Worm (Caenorhabditis elegans): ENCODE data around the gene C23H5.12.

The C23H5.12 gene

DNA sequence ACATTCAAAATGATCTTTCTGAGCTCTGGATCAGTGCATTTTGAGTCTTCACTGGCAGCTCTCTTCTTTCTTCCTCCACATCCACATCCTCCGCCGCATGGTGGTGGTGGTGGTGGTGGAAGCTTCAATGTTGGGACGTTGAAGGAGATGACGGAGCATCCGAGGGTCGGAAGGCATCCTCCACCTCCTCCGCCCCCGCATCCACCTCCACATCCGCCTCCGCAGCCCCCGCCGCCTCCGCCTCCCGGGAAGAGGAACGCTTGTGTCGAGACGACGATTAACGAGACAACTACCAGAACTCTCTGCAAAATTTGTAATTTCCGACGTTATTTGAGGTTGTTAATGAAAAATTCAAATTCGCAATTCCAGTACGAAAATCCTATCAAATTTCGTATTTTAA lies 5.9 kb upstream of the C23H5.12 start:
- TF ChIP-seq sox-4 (tag; optimal IDR thresholded peaks at IDR 0.05) (no peak), ets-5 (GFP tag; IDR thresholded peaks at IDR 0.05) (no peak), C04F5.9 (tag; optimal IDR thresholded peaks at IDR 0.05) (no peak), mef-2 (tag; optimal IDR thresholded peaks at IDR 0.05) (no peak), pag-3 (tag; optimal IDR thresholded peaks at IDR 0.05; ENCODE audit: borderline replicate concordance, insufficient read depth) (no peak), ceh-8 (GFP tag; optimal IDR thresholded peaks at IDR 0.05) (peak; percentile 42), efl-1 (optimal IDR thresholded peaks at IDR 0.05) (no peak), efl-1 (GFP tag; optimal IDR thresholded peaks at IDR 0.05 in 1 of 2) (peak in 1 of 2 experiments; percentile 35), unc-86 (tag; optimal IDR thresholded peaks at IDR 0.05) (no peak), ama-1 (optimal IDR thresholded peaks at IDR 0.05) (no peak), mab-9 (GFP tag; IDR thresholded peaks at IDR 0.05) (no peak), jun-1 (tag; optimal IDR thresholded peaks at IDR 0.05) (no peak)

DNA sequence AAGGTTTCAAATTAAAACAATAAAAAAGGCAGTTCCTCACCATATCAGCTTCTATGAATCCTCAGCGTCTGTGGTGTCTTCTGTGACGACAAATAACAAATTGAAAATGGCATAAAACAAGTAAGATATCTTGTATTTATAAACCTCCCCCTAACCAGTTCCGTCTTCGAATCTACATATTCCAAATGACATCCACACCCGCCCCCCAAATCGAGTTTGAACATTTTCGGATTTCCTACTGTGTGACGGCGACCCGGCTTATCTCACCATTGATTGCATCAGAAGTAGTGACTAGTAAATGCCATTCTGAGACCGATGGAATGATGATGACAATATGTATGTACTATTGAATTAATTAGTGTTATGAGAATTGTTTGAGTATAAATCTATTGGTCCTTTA lies 4.5 kb upstream of the C23H5.12 start, which contains the start of gene grl-20:
Gene grl-20 (minus strand): TSS at position 101 of the 400 bp plus-strand sequence.
- TF ChIP-seq ets-5 (GFP tag; IDR thresholded peaks at IDR 0.05) (no peak), grh-1 (GFP tag; IDR thresholded peaks at IDR 0.05) (no peak), nhr-20 (tag; optimal IDR thresholded peaks at IDR 0.05) (no peak), ceh-8 (GFP tag; optimal IDR thresholded peaks at IDR 0.05) (no peak), lsy-2 (tag; optimal IDR thresholded peaks at IDR 0.05) (no peak), ama-1 (optimal IDR thresholded peaks at IDR 0.05) (no peak), alr-1 (tag; optimal IDR thresholded peaks at IDR 0.05; ENCODE audit: borderline replicate concordance) (no peak), unc-62 (GFP tag; optimal IDR thresholded peaks at IDR 0.05) (no peak), mep-1 (tag; optimal IDR thresholded peaks at IDR 0.05) (no peak), lin-39 (tag; optimal IDR thresholded peaks at IDR 0.05) (no peak), sptf-1 (tag; optimal IDR thresholded peaks at IDR 0.05) (no peak), elt-2 (tag; optimal IDR thresholded peaks at IDR 0.05) (no peak), nhr-47 (tag; optimal IDR thresholded peaks at IDR 0.05) (no peak), xbp-1 (tag; optimal IDR thresholded peaks at IDR 0.05) (no peak), mab-9 (GFP tag; IDR thresholded peaks at IDR 0.05) (no peak), zag-1 (tag; optimal IDR thresholded peaks at IDR 0.05) (no peak), pax-3 (tag; optimal IDR thresholded peaks at IDR 0.05) (no peak), hpl-2 (GFP tag; optimal IDR thresholded peaks at IDR 0.05) (no peak)

DNA sequence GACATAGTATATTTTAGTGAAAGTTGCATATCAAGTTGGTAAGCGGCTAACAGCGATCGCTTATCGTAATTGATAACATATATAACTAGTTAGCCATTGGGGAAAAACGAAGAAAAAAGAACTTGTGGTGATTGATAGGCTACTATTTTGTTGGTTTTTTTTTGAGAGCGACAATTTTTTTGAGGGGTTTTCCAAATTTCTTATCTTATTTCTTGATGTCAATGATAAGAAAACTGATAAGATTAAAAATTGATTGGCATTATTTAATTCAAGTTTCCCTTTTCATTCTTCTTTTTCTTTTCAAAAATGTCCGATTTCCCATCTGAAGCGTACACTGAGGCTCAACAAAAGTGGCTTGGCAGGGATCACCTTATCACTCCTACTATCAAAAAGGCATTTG lies 2.6 kb upstream of the C23H5.12 start, which contains the start of gene prmt-6:
Gene prmt-6 (plus strand): TSS at position 252 of the 400 bp plus-strand sequence.
- TF ChIP-seq blmp-1 (tag; optimal IDR thresholded peaks at IDR 0.05) = peak; percentile 28
- TF ChIP-seq elt-2 (tag; optimal IDR thresholded peaks at IDR 0.05) = peak; percentile 72
- TF ChIP-seq nhr-12 (tag; optimal IDR thresholded peaks at IDR 0.05) = no peak
- TF ChIP-seq elt-3 (tag; optimal IDR thresholded peaks at IDR 0.05) = peak in 3 of 6 experiments; percentile 14 to 84 (median 36)

DNA sequence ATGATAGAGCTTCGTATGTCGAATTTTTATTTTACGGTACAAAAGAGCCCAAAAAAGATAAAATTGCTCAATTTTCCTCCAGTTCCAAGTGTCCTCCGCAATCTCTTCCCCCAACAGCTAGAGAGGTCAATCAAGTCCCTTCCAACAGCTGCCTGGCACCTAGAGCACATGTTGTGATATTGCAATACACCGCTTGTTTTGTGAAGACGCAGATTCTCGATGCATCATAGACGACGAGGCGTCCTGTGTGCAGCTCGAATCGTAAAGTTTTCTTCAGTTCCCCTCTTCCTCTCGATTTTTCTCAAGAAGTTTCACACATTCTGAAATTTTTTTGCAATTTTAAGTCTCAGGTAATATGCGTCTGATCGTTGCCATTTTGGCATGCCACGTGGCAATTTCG lies 3.3 kb downstream of the C23H5.12 start, which contains the start of gene test-1:
Gene test-1 (plus strand): TSS at position 345 of the 400 bp plus-strand sequence.
- no peak for TF ChIP-seq sup-37 (GFP tag; optimal IDR thresholded peaks at IDR 0.05)
- TF ChIP-seq nhr-85 (tag) = peak; percentile 9
- TF ChIP-seq rnt-1 (tag; optimal IDR thresholded peaks at IDR 0.05) = peak; percentile 19

DNA sequence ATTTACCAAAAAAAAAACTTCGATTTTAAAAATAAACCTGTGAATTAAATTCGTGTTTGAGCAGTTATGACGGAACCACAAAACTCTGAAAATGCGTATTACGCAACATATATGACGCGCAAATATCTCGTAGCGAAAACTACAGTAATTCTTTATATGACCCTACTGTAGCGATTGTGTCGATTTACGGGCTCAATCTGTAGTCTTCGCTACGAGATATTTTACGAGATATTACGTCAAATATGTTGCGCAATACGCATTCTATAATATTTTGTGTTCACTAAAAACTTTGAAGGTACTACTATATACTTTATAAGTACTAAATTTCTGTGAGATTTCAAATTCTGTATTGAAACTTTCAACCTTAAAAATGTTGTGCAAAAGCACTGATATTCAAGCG lies 4.2 kb downstream of the C23H5.12 start:
- TF ChIP-seq blmp-1 (tag; optimal IDR thresholded peaks at IDR 0.05) (no peak), mab-9 (GFP tag; IDR thresholded peaks at IDR 0.05) (no peak), nhr-28 (tag; optimal IDR thresholded peaks at IDR 0.05) (no peak), ceh-63 (GFP tag; optimal IDR thresholded peaks at IDR 0.05) (no peak), nhr-237 (tag; optimal IDR thresholded peaks at IDR 0.05) (no peak), unc-130 (tag; optimal IDR thresholded peaks at IDR 0.05) (no peak), unc-30 (tag; optimal IDR thresholded peaks at IDR 0.05) (no peak), grh-1 (GFP tag; IDR thresholded peaks at IDR 0.05) (no peak), mdl-1 (tag; optimal IDR thresholded peaks at IDR 0.05) (no peak), ces-1 (GFP tag; optimal IDR thresholded peaks at IDR 0.05) (no peak), fkh-4 (tag; optimal IDR thresholded peaks at IDR 0.05; ENCODE audit: borderline replicate concordance) (no peak), jun-1 (tag; optimal IDR thresholded peaks at IDR 0.05) (no peak), lin-15B (tag; optimal IDR thresholded peaks at IDR 0.05) (no peak), lin-14 (GFP tag; optimal IDR thresholded peaks at IDR 0.05) (no peak), nhr-19 (GFP tag; conservative IDR thresholded peaks at IDR 0.05) (no peak), aha-1 (tag; optimal IDR thresholded peaks at IDR 0.05) (no peak), snu-23 (GFP tag; optimal IDR thresholded peaks at IDR 0.05) (no peak), nhr-11 (tag; optimal IDR thresholded peaks at IDR 0.05) (no peak), nhr-90 (tag; optimal IDR thresholded peaks at IDR 0.05; ENCODE audit: poor library complexity) (no peak)
